Fruit fly (Drosophila melanogaster) whole organism, prepupa: ENCODE results near the gene eIF1A.

Source experiments
- Blimp-1 ChIP-seq: fragments of 200-800 bp; sonication (Bioruptor generic); optimal IDR thresholded peaks from 3 replicates; lab custom pipeline; 2017; ENCODE audit warnings: missing biosample characterization, missing genetic modification characterization, mild to moderate bottlenecking, moderate library complexity, missing genetic modification reagents
- CG10631 ChIP-seq: fragments of 200-800 bp; sonication (Bioruptor generic); optimal IDR thresholded peaks from 2 replicates; lab custom pipeline; 2016; ENCODE audit warnings: missing biosample characterization, missing genetic modification characterization
- CG10669 ChIP-seq: fragments of 200-800 bp; sonication (Bioruptor generic); optimal IDR thresholded peaks from 3 replicates; lab custom pipeline; 2018; ENCODE audit warnings: missing biosample characterization, mild to moderate bottlenecking, missing genetic modification characterization, moderate library complexity
- CG11902 ChIP-seq: fragments of 200-800 bp; sonication (Bioruptor generic); optimal IDR thresholded peaks from 3 replicates; lab custom pipeline; 2016; ENCODE audit warnings: missing biosample characterization, missing genetic modification characterization
- CG15336 ChIP-seq: fragments of 200-800 bp; sonication (Bioruptor generic); IDR thresholded peaks from 2 replicates; pipeline ENCODE4 v1.3.6; 2022; ENCODE audit warnings: missing biosample characterization, missing genetic modification characterization
- CG1621 ChIP-seq: fragments of 200-800 bp; sonication (Bioruptor generic); optimal IDR thresholded peaks from 3 replicates; lab custom pipeline; 2018; ENCODE audit warnings: missing biosample characterization, mild to moderate bottlenecking, missing genetic modification characterization
- CG3032 ChIP-seq: fragments of 200-800 bp; optimal IDR thresholded peaks from 2 replicates; lab custom pipeline; 2019; ENCODE audit warnings: missing biosample characterization, mild to moderate bottlenecking, missing genetic modification characterization, moderate library complexity
- CG31627 ChIP-seq: fragments of 200-800 bp; sonication (Bioruptor generic); optimal IDR thresholded peaks from 3 replicates; lab custom pipeline; 2016; ENCODE audit warnings: missing biosample characterization, missing genetic modification characterization
- CG32006 ChIP-seq: fragments of 200-800 bp; sonication (Bioruptor generic); optimal IDR thresholded peaks from 3 replicates; lab custom pipeline; 2017; ENCODE audit warnings: missing biosample characterization, mild to moderate bottlenecking, missing genetic modification characterization
- CG3919 ChIP-seq: fragments of 200-800 bp; sonication (Bioruptor generic); optimal IDR thresholded peaks from 3 replicates; lab custom pipeline; 2016; ENCODE audit warnings: missing biosample characterization, missing genetic modification characterization
- CG4318 ChIP-seq: fragments of 200-800 bp; sonication (Bioruptor generic); optimal IDR thresholded peaks from 3 replicates; lab custom pipeline; 2017; ENCODE audit warnings: missing biosample characterization, mild to moderate bottlenecking, missing genetic modification characterization
- CG6276 ChIP-seq: fragments of 200-800 bp; sonication (Bioruptor generic); optimal IDR thresholded peaks from 2 replicates; lab custom pipeline; 2017; ENCODE audit warnings: missing biosample characterization, mild to moderate bottlenecking, missing genetic modification characterization
- CG6808 ChIP-seq: fragments of 200-800 bp; sonication (Bioruptor generic); optimal IDR thresholded peaks from 3 replicates; lab custom pipeline; 2017; ENCODE audit warnings: missing biosample characterization, missing genetic modification characterization, mild to moderate bottlenecking, moderate library complexity, missing genetic modification reagents
- CG7368 ChIP-seq: fragments of 200-800 bp; sonication (Bioruptor generic); optimal IDR thresholded peaks from 3 replicates; lab custom pipeline; 2016; ENCODE audit warnings: missing biosample characterization, missing genetic modification characterization
- CG8119 ChIP-seq: fragments of 200-800 bp; sonication (Bioruptor generic); IDR thresholded peaks from 3 replicates; pipeline ENCODE4 v1.3.6; 2022; ENCODE audit warnings: missing biosample characterization, missing genetic modification characterization
- CG8632 ChIP-seq: fragments of 200-800 bp; sonication (Bioruptor generic); optimal IDR thresholded peaks from 3 replicates; lab custom pipeline; 2016; ENCODE audit warnings: missing biosample characterization, missing genetic modification characterization
- CG9139 ChIP-seq: fragments of 200-800 bp; sonication (Bioruptor generic); optimal IDR thresholded peaks from 3 replicates; lab custom pipeline; 2017; ENCODE audit warnings: missing biosample characterization, mild to moderate bottlenecking, missing genetic modification characterization
- Eip75B ChIP-seq: fragments of 200-800 bp; sonication (Bioruptor generic); optimal IDR thresholded peaks from 3 replicates; lab custom pipeline; 2016; ENCODE audit warnings: missing biosample characterization, missing genetic modification characterization
- Eip78C ChIP-seq: fragments of 200-800 bp; sonication (Bioruptor generic); peaks from one replicate; lab custom pipeline; 2016; ENCODE audit warnings: missing biosample characterization, missing genetic modification characterization
- Eip93F ChIP-seq: fragments of 200-800 bp; sonication (Bioruptor generic); optimal IDR thresholded peaks from 2 replicates; lab custom pipeline; 2016; ENCODE audit warnings: missing biosample characterization, mild to moderate bottlenecking, missing genetic modification characterization
- Lpt ChIP-seq: fragments of 200-800 bp; sonication (Bioruptor generic); optimal IDR thresholded peaks from 3 replicates; lab custom pipeline; 2016; ENCODE audit warnings: missing biosample characterization, missing genetic modification characterization
- OdsH ChIP-seq: fragments of 200-800 bp; sonication (Bioruptor generic); optimal IDR thresholded peaks from 3 replicates; lab custom pipeline; 2016; ENCODE audit warnings: missing biosample characterization, missing genetic modification characterization
- Smox ChIP-seq: fragments of 200-800 bp; sonication (Bioruptor generic); optimal IDR thresholded peaks from 3 replicates; lab custom pipeline; 2016; ENCODE audit warnings: missing biosample characterization, missing genetic modification characterization
- Sox14 ChIP-seq: fragments of 200-800 bp; sonication (Bioruptor generic); optimal IDR thresholded peaks from 3 replicates; lab custom pipeline; 2016; ENCODE audit warnings: missing biosample characterization, missing genetic modification characterization
- acj6 ChIP-seq: fragments of 200-800 bp; sonication (Bioruptor generic); optimal IDR thresholded peaks from 3 replicates; lab custom pipeline; 2016; ENCODE audit warnings: missing biosample characterization, missing genetic modification characterization
- cyc ChIP-seq: fragments of 200-800 bp; sonication (Bioruptor generic); optimal IDR thresholded peaks from 3 replicates; lab custom pipeline; 2016; ENCODE audit warnings: missing biosample characterization, missing genetic modification characterization
- eg ChIP-seq: fragments of 200-800 bp; sonication (Bioruptor generic); IDR thresholded peaks from 3 replicates; pipeline ENCODE4 v1.3.6; 2022; ENCODE audit warnings: missing biosample characterization, missing genetic modification characterization
- esn ChIP-seq: fragments of 200-800 bp; sonication (Bioruptor generic); optimal IDR thresholded peaks from 2 replicates; lab custom pipeline; 2016; ENCODE audit warnings: missing biosample characterization, mild to moderate bottlenecking, missing genetic modification characterization, moderate library complexity
- fd59A ChIP-seq: fragments of 200-800 bp; sonication (Bioruptor generic); optimal IDR thresholded peaks from 2 replicates; lab custom pipeline; 2017; ENCODE audit warnings: missing biosample characterization, mild to moderate bottlenecking, missing genetic modification characterization, missing genetic modification reagents
- fd85E ChIP-seq: fragments of 200-800 bp; sonication (Bioruptor generic); optimal IDR thresholded peaks from 3 replicates; lab custom pipeline; 2016; ENCODE audit warnings: missing biosample characterization, missing genetic modification characterization
- net ChIP-seq: fragments of 200-800 bp; sonication (Bioruptor generic); optimal IDR thresholded peaks from 3 replicates; lab custom pipeline; 2016; ENCODE audit warnings: missing biosample characterization, missing genetic modification characterization
- salr ChIP-seq, 2 experiments: fragments of 200-800 bp; sonication (Bioruptor generic); optimal IDR thresholded peaks; 3 replicates each; lab custom pipeline; 2016 to 2018; ENCODE audit warnings: missing biosample characterization in 2 of 2, missing genetic modification characterization in 2 of 2, mild to moderate bottlenecking in 1 of 2
- spab ChIP-seq: fragments of 200-800 bp; sonication (Bioruptor generic); optimal IDR thresholded peaks from 2 replicates; lab custom pipeline; 2017; ENCODE audit warnings: missing biosample characterization, mild to moderate bottlenecking, missing genetic modification characterization, missing genetic modification reagents
- ss ChIP-seq, 2 experiments: fragments of 200-800 bp; sonication (Bioruptor generic); optimal IDR thresholded peaks; 2 replicates in 1 of 2; 3 replicates in 1 of 2; lab custom pipeline; 2017 to 2018; ENCODE audit warnings: mild to moderate bottlenecking in 2 of 2, missing biosample characterization in 2 of 2, missing genetic modification characterization in 2 of 2, moderate library complexity in 1 of 2
- svp ChIP-seq: fragments of 200-800 bp; sonication (Bioruptor generic); peaks from one replicate; lab custom pipeline; 2016; ENCODE audit warnings: missing biosample characterization, missing genetic modification characterization
- topi ChIP-seq: fragments of 200-800 bp; sonication (Bioruptor generic); optimal IDR thresholded peaks from 3 replicates; lab custom pipeline; 2016; ENCODE audit warnings: missing biosample characterization, missing genetic modification characterization

eIF1A gene

dm6 chr3R:18250815-18251214 is 23.6 kb upstream of the eIF1A start, which contains the start of gene CG18598:
TSS of gene CG18598 (plus strand) at chr3R:18251115.
- no peak for TF ChIP-seq CG3032 (tag; lab: Kevin White, UChicago)
- TF ChIP-seq topi (GFP tag; lab: Kevin White, UChicago), result no peak
- TF ChIP-seq cyc (GFP tag; lab: Kevin White, UChicago), result no peak
- no peak for TF ChIP-seq CG10669
- TF ChIP-seq CG8632, result no peak
- TF ChIP-seq CG8119 (GFP tag; lab: Robert Waterston, UW), result no peak
- no peak for TF ChIP-seq Eip75B (GFP tag; lab: Kevin White, UChicago)

- no peak for TF ChIP-seq CG10631 (GFP tag; lab: Kevin White, UChicago)
- TF ChIP-seq eg (GFP tag; lab: Robert Waterston, UW), result no peak
- no peak for TF ChIP-seq acj6 (GFP tag; lab: Kevin White, UChicago)
- no peak for TF ChIP-seq Smox (GFP tag; lab: Kevin White, UChicago)
- TF ChIP-seq CG8119 (GFP tag; lab: Robert Waterston, UW), result no peak
- TF ChIP-seq Blimp-1 (GFP tag; lab: Kevin White, UChicago), result no peak
- TF ChIP-seq CG6276 (GFP tag; lab: Kevin White, UChicago), result no peak
- TF ChIP-seq CG15336 (GFP tag; lab: Robert Waterston, UW), result no peak
- TF ChIP-seq CG9139, result no peak
- TF ChIP-seq spab (GFP tag; lab: Kevin White, UChicago), result no peak
- TF ChIP-seq Eip78C, result no peak
- no peak for TF ChIP-seq fd85E (GFP tag; lab: Kevin White, UChicago)
- no peak for TF ChIP-seq salr (GFP tag; optimal IDR thresholded peaks at IDR 0.05; lab: Kevin White, UChicago)
- no peak for TF ChIP-seq CG32006 (GFP tag; lab: Kevin White, UChicago)
- no peak for TF ChIP-seq CG31627
- no peak for TF ChIP-seq ss (GFP tag; optimal IDR thresholded peaks at IDR 0.05; lab: Kevin White, UChicago)
Observed at dm6 chr3R:18251876-18252275, 22.6 kb upstream of the eIF1A start.

- TF ChIP-seq Sox14 (GFP tag; lab: Kevin White, UChicago), result peak; percentile 52
- TF ChIP-seq esn (GFP tag; lab: Kevin White, UChicago), result peak; percentile 6
- peak; percentile 49 for TF ChIP-seq CG1621
- no peak for TF ChIP-seq eg (GFP tag; lab: Robert Waterston, UW)
Observed at dm6 chr3R:18252578-18252977, 21.9 kb upstream of the eIF1A start, which contains the start of gene CG12320. TSS of gene CG12320 (minus strand) at chr3R:18252734.

- no peak for TF ChIP-seq CG11902 (GFP tag; lab: Kevin White, UChicago)
- peak; percentile 82 for TF ChIP-seq CG1621
Observed at dm6 chr3R:18255281-18255680, 19.2 kb upstream of the eIF1A start, which contains the start of the genes Ada2a, Polr2D, Tgs1 and moi. TSS of gene Ada2a (minus strand) at chr3R:18255487. TSS of gene Polr2D (minus strand) at chr3R:18255487. TSS of gene Tgs1 (plus strand) at chr3R:18255530. TSS of gene moi (plus strand) at chr3R:18255530.

- TF ChIP-seq Lpt (no peak), spab (GFP tag; lab: Kevin White, UChicago) (no peak), fd59A (GFP tag; lab: Kevin White, UChicago) (no peak), CG4318 (GFP tag; lab: Kevin White, UChicago) (no peak), CG1621 (no peak), CG7368 (GFP tag; lab: Kevin White, UChicago) (no peak), CG3919 (GFP tag; lab: Kevin White, UChicago) (no peak), CG9139 (no peak), net (GFP tag; lab: Kevin White, UChicago) (no peak), Eip93F (GFP tag; lab: Kevin White, UChicago) (no peak), svp (GFP tag; lab: Kevin White, UChicago) (no peak), OdsH (no peak), CG6808 (GFP tag; lab: Kevin White, UChicago) (no peak)
- TF ChIP-seq, all 60 proteins: peak for 0
Observed at dm6 chr3R:18260016-18260415, 14.4 kb upstream of the eIF1A start.
